Fruit fly (Drosophila melanogaster): ENCODE measurements around the gene CG6686.

The CG6686 gene

DNA sequence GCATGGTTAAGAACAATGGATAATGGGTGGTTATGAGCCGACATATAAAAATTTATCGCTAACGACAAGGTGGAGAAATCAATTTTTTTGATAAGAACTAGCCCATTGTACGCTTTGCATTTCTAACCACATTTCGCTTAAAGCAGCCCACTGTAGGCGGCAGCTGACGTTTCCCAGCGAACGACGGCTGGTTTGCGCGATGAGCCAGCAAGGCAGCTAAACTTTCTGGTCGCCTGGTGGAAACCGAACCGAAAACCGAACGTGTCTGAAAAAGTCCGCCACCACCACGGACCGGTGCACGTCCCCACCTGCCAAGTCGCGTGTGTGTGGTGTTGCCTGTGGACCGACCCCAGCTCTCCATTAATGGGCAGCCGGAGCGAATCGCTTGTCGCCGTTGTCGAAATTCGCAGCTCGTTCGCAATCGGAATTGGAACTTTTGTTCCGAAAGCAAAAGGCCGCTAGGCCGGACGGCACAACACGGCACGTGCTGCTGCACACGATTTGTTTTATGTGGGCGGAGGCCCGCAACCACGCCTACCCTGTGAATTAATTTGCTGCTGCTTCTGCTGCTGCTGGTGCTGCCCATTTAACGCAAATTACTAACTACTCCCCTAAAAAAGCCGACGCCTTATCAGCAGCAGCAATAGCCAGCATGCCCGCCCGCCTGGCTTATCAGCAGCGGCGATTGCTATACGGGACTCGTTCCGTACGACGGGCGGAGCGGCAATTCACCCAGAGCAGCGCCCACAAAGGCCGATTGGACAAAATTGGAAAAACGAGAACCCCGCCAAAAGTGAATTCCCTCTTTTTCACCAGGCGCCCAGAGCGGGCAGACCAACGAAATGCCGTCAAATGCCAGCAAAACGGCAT, 15.3 kb upstream of the CG6686 start (continued):
- TF ChIP-seq HHEX (GFP tag; optimal IDR thresholded peaks at IDR 0.05) (peak; percentile 25), ac (GFP tag; optimal IDR thresholded peaks at IDR 0.05) (peak; percentile 67), CG17568 (GFP tag; optimal IDR thresholded peaks at IDR 0.05) (peak; percentile 60), CG6854 (GFP tag; optimal IDR thresholded peaks at IDR 0.05) (peak; percentile 11), dpn (GFP tag; optimal IDR thresholded peaks at IDR 0.05) (peak; percentile 38 to 41), Oli (tag; optimal IDR thresholded peaks at IDR 0.05) (peak; percentile 38), CG11398 (GFP tag; optimal IDR thresholded peaks at IDR 0.05) (no peak), CG3407 (GFP tag; optimal IDR thresholded peaks at IDR 0.05) (peak; percentile 5), CG3163 (GFP tag; optimal IDR thresholded peaks at IDR 0.05) (no peak), ro (GFP tag; IDR thresholded peaks at IDR 0.05) (no peak), ham (GFP tag; IDR thresholded peaks at IDR 0.05) (no peak), CG11696 (GFP tag; IDR thresholded peaks at IDR 0.05) (no peak), grn (GFP tag; optimal IDR thresholded peaks at IDR 0.05) (peak; percentile 89), CG12219 (GFP tag; optimal IDR thresholded peaks at IDR 0.05) (peak; percentile 31), HmgD (GFP tag; optimal IDR thresholded peaks at IDR 0.05) (peak; percentile 11), CG2199 (GFP tag; IDR thresholded peaks at IDR 0.05) (no peak), CG7745 (tag; optimal IDR thresholded peaks at IDR 0.05) (peak; percentile 96), Hand (GFP tag; optimal IDR thresholded peaks at IDR 0.05) (peak; percentile 35), bigmax (GFP tag; optimal IDR thresholded peaks at IDR 0.05) (no peak), inv (GFP tag; IDR thresholded peaks at IDR 0.05; ENCODE audit: partially characterized antibody) (no peak), Nf-YC (tag; optimal IDR thresholded peaks at IDR 0.05) (no peak), lov (optimal IDR thresholded peaks at IDR 0.05) (no peak), lov (GFP tag; IDR thresholded peaks at IDR 0.05) (no peak), Nf-YB (GFP tag; optimal IDR thresholded peaks at IDR 0.05) (no peak), zf30C (GFP tag; optimal IDR thresholded peaks at IDR 0.05) (no peak), Dad (GFP tag; optimal IDR thresholded peaks at IDR 0.05) (no peak), cas (GFP tag; IDR thresholded peaks at IDR 0.05) (no peak), unpg (GFP tag; optimal IDR thresholded peaks at IDR 0.05) (peak; percentile 52), CG32772 (GFP tag; IDR thresholded peaks at IDR 0.05) (no peak), CG31365 (tag; optimal IDR thresholded peaks at IDR 0.05) (no peak), CG4820 (GFP tag; optimal IDR thresholded peaks at IDR 0.05) (peak; percentile 13), luna (GFP tag; optimal IDR thresholded peaks at IDR 0.05) (no peak), CG12104 (GFP tag; optimal IDR thresholded peaks at IDR 0.05) (peak; percentile 1), CG11456 (GFP tag; IDR thresholded peaks at IDR 0.05) (no peak), klu (GFP tag; IDR thresholded peaks at IDR 0.05) (no peak), Dip2 (GFP tag; IDR thresholded peaks at IDR 0.05) (no peak), gfzf (GFP tag; optimal IDR thresholded peaks at IDR 0.05) (no peak), CG11093 (GFP tag; IDR thresholded peaks at IDR 0.05) (no peak), CG2889 (GFP tag; IDR thresholded peaks at IDR 0.05) (no peak), Opbp (GFP tag; IDR thresholded peaks at IDR 0.05; ENCODE audit: partially characterized antibody) (no peak), nau (GFP tag; optimal IDR thresholded peaks at IDR 0.05) (peak; percentile 30), CG30431 (GFP tag; optimal IDR thresholded peaks at IDR 0.05) (no peak), PHDP (tag; optimal IDR thresholded peaks at IDR 0.05) (peak; percentile 8), ci (GFP tag; IDR thresholded peaks at IDR 0.05) (no peak), CG2120 (GFP tag; optimal IDR thresholded peaks at IDR 0.05) (peak; percentile 48), fd102C (GFP tag; optimal IDR thresholded peaks at IDR 0.05) (no peak), CG31388 (GFP tag; optimal IDR thresholded peaks at IDR 0.05) (no peak), ash1 (GFP tag; optimal IDR thresholded peaks at IDR 0.05) (no peak), kah (GFP tag; optimal IDR thresholded peaks at IDR 0.05) (peak; percentile 82), fd64A (GFP tag; optimal IDR thresholded peaks at IDR 0.05) (no peak)

Measured in whole organism, embryonic.